Fruit fly (Drosophila melanogaster): ENCODE data around the gene CG34404.

CG34404 gene

DNA sequence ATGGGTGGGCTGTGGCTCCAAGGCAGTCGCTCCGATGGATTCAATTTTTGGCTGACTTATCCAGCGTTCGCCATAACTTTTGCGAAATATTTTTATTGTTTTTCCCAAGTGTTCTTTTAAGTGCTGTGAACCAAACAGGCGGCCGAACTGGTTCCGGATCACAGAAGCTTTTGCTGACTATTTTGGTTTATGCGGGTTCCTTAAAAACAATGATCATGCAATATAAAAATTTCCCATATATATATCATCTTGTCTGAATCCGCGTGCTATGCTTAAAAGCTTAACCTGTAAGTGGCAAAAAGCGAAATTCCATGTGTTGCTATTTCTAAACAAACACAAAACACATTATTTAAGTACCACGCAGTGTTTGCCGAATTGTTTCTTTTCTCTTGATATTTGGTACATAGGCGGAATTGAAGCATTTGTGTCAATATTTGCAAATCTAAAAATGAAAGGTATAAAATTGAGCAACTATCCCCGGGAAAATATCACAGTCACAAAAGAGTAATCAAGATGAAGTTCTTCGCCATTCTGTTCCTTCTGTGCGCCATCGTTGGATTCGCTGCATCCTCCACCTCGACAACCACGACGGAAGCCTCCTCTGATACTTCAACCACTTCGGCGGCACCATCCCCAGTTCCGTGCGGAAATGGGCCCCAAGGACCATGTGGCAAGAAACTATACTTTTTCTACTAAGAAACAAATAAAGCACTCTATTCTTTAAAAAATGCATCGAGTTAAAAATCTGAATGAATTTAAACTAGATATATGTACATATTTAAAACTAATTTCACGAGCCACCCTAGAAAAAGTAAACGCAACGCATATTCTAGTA is 47.3 kb downstream of the CG34404 start, which contains the start of the genes CG6276 and CG44040 (continued):
- TF ChIP-seq eyg (GFP tag; optimal IDR thresholded peaks at IDR 0.05), result no peak
- TF ChIP-seq CG17612 (GFP tag; IDR thresholded peaks at IDR 0.05), result no peak
- no peak for TF ChIP-seq Dref (GFP tag; IDR thresholded peaks at IDR 0.05)
- peak; percentile 5 for TF ChIP-seq oc (tag; optimal IDR thresholded peaks at IDR 0.05)
- no peak for TF ChIP-seq CG14965 (GFP tag; optimal IDR thresholded peaks at IDR 0.05; ENCODE audit: borderline replicate concordance)
- no peak for TF ChIP-seq lov (optimal IDR thresholded peaks at IDR 0.05)
- no peak for TF ChIP-seq lov (GFP tag; IDR thresholded peaks at IDR 0.05)
- peak; percentile 40 for TF ChIP-seq CG4424 (GFP tag; optimal IDR thresholded peaks at IDR 0.05)
- TF ChIP-seq cg (GFP tag; optimal IDR thresholded peaks at IDR 0.05), result no peak
- no peak for TF ChIP-seq sqz (GFP tag; optimal IDR thresholded peaks at IDR 0.05)
- peak; percentile 73 for TF ChIP-seq CG13624 (GFP tag; optimal IDR thresholded peaks at IDR 0.05)
- TF ChIP-seq tap (tag; optimal IDR thresholded peaks at IDR 0.05), result peak; percentile 9
- TF ChIP-seq Doc2 (GFP tag; IDR thresholded peaks at IDR 0.05), result no peak
- TF ChIP-seq scrt (GFP tag; optimal IDR thresholded peaks at IDR 0.05), result no peak
- TF ChIP-seq CG10209 (GFP tag; optimal IDR thresholded peaks at IDR 0.05), result peak; percentile 43
- TF ChIP-seq jing (GFP tag; optimal IDR thresholded peaks at IDR 0.05), result no peak
- peak; percentile 45; the same call in 1 of the 3 replicates for TF ChIP-seq dysf (GFP tag; IDR thresholded peaks at IDR 0.05)
- TF ChIP-seq CG12236 (GFP tag; optimal IDR thresholded peaks at IDR 0.05), result no peak
- TF ChIP-seq CG8924 (tag; optimal IDR thresholded peaks at IDR 0.05), result peak; percentile 41
- TF ChIP-seq chinmo (GFP tag; IDR thresholded peaks at IDR 0.05; ENCODE audit: partially characterized antibody), result no peak
- peak; percentile 36 for TF ChIP-seq ATbp (GFP tag; optimal IDR thresholded peaks at IDR 0.05)
- no peak for TF ChIP-seq vnd (GFP tag; IDR thresholded peaks at IDR 0.05; ENCODE audit: partially characterized antibody)
- TF ChIP-seq ems (GFP tag; optimal IDR thresholded peaks at IDR 0.05), result peak; percentile 38
- TF ChIP-seq pros (GFP tag; optimal IDR thresholded peaks at IDR 0.05), result no peak
- TF ChIP-seq CG11695 (GFP tag; IDR thresholded peaks at IDR 0.05), result peak; percentile 6; the same call in 1 of the 3 replicates
- TF ChIP-seq hb (GFP tag; IDR thresholded peaks at IDR 0.05; ENCODE audit: partially characterized antibody), result no peak

DNA sequence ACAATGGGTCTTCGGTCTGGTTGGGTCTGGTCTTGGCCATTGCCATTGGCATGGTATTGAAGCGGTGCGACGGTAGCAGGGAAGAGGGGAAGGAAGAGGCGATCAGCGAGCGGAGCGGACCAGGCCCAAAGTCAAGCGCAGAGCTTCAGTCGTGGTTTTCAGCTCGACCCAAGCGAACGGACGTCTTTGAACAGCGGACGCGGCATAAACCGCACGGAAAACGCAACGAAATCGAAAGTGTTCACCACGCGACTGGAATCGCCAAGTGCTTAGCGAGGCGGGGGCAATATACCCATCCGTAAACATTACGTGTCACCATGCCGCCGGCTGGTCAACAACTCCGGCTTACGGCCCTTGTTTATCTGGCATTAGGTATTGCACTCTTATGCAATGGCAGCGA is 51.1 kb downstream of the CG34404 start, which contains the start of gene CG14866:
CG14866 (plus strand) TSS at position 146 of the 400 bp plus-strand sequence.
- TF ChIP-seq slbo (GFP tag; IDR thresholded peaks at IDR 0.05), result no peak
- no peak for TF ChIP-seq CG9817 (tag; optimal IDR thresholded peaks at IDR 0.05)
- no peak for TF ChIP-seq Eip74EF (GFP tag; optimal IDR thresholded peaks at IDR 0.05)
- TF ChIP-seq CG7786 (GFP tag; optimal IDR thresholded peaks at IDR 0.05), result no peak
- TF ChIP-seq unpg (GFP tag; optimal IDR thresholded peaks at IDR 0.05), result no peak
- no peak for TF ChIP-seq Gug (GFP tag; IDR thresholded peaks at IDR 0.05)
- no peak for TF ChIP-seq CG2116 (GFP tag; optimal IDR thresholded peaks at IDR 0.05)
- no peak for TF ChIP-seq lmd (GFP tag; IDR thresholded peaks at IDR 0.05)
- no peak for TF ChIP-seq sob (GFP tag; IDR thresholded peaks at IDR 0.05)
- no peak for TF ChIP-seq CG1603 (tag; optimal IDR thresholded peaks at IDR 0.05)
- no peak for TF ChIP-seq CG10462 (GFP tag; optimal IDR thresholded peaks at IDR 0.05)
- TF ChIP-seq pnt (GFP tag; optimal IDR thresholded peaks at IDR 0.05), result no peak
- 0 out of 2 replicates have a peak, but pooled peaks have one; percentile 2 for TF ChIP-seq Drgx (GFP tag; IDR thresholded peaks at IDR 0.05)
- no peak for TF ChIP-seq zfh2 (GFP tag; optimal IDR thresholded peaks at IDR 0.05)
- 0 out of 3 replicates have a peak, but pooled peaks have one; percentile 29 for TF ChIP-seq HLH4C (GFP tag; IDR thresholded peaks at IDR 0.05; ENCODE audit: partially characterized antibody)
- no peak for TF ChIP-seq CG15269 (tag; optimal IDR thresholded peaks at IDR 0.05)
- no peak for TF ChIP-seq CG10366 (GFP tag; IDR thresholded peaks at IDR 0.05)
- TF ChIP-seq MBD-R2 (GFP tag; IDR thresholded peaks at IDR 0.05), result peak; percentile 12; the same call in 1 of the 2 replicates
- no peak for TF ChIP-seq dysf (GFP tag; IDR thresholded peaks at IDR 0.05)
- peak; percentile 29; the same call in 1 of the 3 replicates for TF ChIP-seq CG34422 (GFP tag; IDR thresholded peaks at IDR 0.05)
- no peak for TF ChIP-seq Dip2 (GFP tag; IDR thresholded peaks at IDR 0.05)
- TF ChIP-seq D19B (GFP tag; optimal IDR thresholded peaks at IDR 0.05), result no peak
- 0 out of 2 replicates have a peak, but pooled peaks have one; percentile 6 for TF ChIP-seq stc (GFP tag; IDR thresholded peaks at IDR 0.05)
- no peak for TF ChIP-seq CG15073 (GFP tag; optimal IDR thresholded peaks at IDR 0.05)
- no peak for TF ChIP-seq CG1024 (GFP tag; IDR thresholded peaks at IDR 0.05)
